Fruit fly (Drosophila melanogaster) whole organism, adult: ENCODE results near the gene beta-PheRS.
A peak's percentile ranks its signal among the peaks of the same experiment; 100 is the strongest.

Source experiments
- CG11617 ChIP-seq: fragments of 200-800 bp; sonication (Bioruptor generic); optimal IDR thresholded peaks from 2 replicates; lab custom pipeline; 2017; ENCODE audit warnings: mild to moderate bottlenecking, missing biosample characterization, missing genetic modification reagents, missing genetic modification characterization
- CG12768 ChIP-seq: fragments of 200-800 bp; sonication (Bioruptor generic); optimal IDR thresholded peaks from 2 replicates; lab custom pipeline; 2017; ENCODE audit warnings: missing biosample characterization, missing genetic modification characterization, mild to moderate bottlenecking, moderate library complexity, missing genetic modification reagents
- CG14711 ChIP-seq: fragments of 200-800 bp; sonication (Bioruptor generic); optimal IDR thresholded peaks from 2 replicates; lab custom pipeline; 2018; ENCODE audit warnings: missing biosample characterization, mild to moderate bottlenecking, missing genetic modification characterization, moderate library complexity
- CG1620 ChIP-seq: fragments of 200-800 bp; sonication (Bioruptor generic); optimal IDR thresholded peaks from 2 replicates; lab custom pipeline; 2016; ENCODE audit warnings: missing biosample characterization, missing genetic modification characterization
- CG33017 ChIP-seq: fragments of 200-800 bp; sonication (Bioruptor generic); optimal IDR thresholded peaks from 2 replicates; lab custom pipeline; 2018; ENCODE audit warnings: missing biosample characterization, mild to moderate bottlenecking, missing genetic modification characterization, moderate library complexity
- CG5204 ChIP-seq: fragments of 200-800 bp; sonication (Bioruptor generic); optimal IDR thresholded peaks from 2 replicates; lab custom pipeline; 2016; ENCODE audit warnings: missing biosample characterization, missing genetic modification characterization
- CG7045 ChIP-seq: fragments of 200-800 bp; sonication (Bioruptor generic); optimal IDR thresholded peaks from 2 replicates; lab custom pipeline; 2017; ENCODE audit warnings: missing biosample characterization, mild to moderate bottlenecking, missing genetic modification characterization
- CG7101 ChIP-seq: fragments of 200-800 bp; sonication (Bioruptor generic); optimal IDR thresholded peaks from 2 replicates; lab custom pipeline; 2018; ENCODE audit warnings: missing biosample characterization, mild to moderate bottlenecking, missing genetic modification characterization, moderate library complexity
- Clk ChIP-seq: fragments of 200-800 bp; sonication (Bioruptor generic); optimal IDR thresholded peaks from 2 replicates; lab custom pipeline; 2017; ENCODE audit warnings: missing biosample characterization, missing genetic modification characterization
- Crg-1 ChIP-seq: fragments of 200-800 bp; sonication (Bioruptor generic); optimal IDR thresholded peaks from 2 replicates; lab custom pipeline; 2016; ENCODE audit warnings: missing biosample characterization, missing genetic modification characterization
- Hr96 ChIP-seq: fragments of 200-800 bp; sonication (Bioruptor generic); optimal IDR thresholded peaks from 2 replicates; lab custom pipeline; 2016; ENCODE audit warnings: missing biosample characterization, missing genetic modification characterization
- Mnt ChIP-seq: fragments of 200-800 bp; sonication (Bioruptor generic); optimal IDR thresholded peaks from 2 replicates; lab custom pipeline; 2016; ENCODE audit warnings: missing biosample characterization, mild to moderate bottlenecking, missing genetic modification characterization
- bab1 ChIP-seq: fragments of 200-800 bp; sonication (Bioruptor generic); optimal IDR thresholded peaks from 3 replicates; lab custom pipeline; 2019; ENCODE audit warnings: missing biosample characterization, mild to moderate bottlenecking, missing genetic modification characterization, moderate library complexity
- cic ChIP-seq: fragments of 200-800 bp; sonication (Bioruptor generic); optimal IDR thresholded peaks from 2 replicates; lab custom pipeline; 2017; ENCODE audit warnings: missing biosample characterization, mild to moderate bottlenecking, missing genetic modification characterization, moderate library complexity
- cnc ChIP-seq, 2 experiments: fragments of >200 bp; optimal IDR thresholded peaks; 2 replicates each; lab custom pipeline; 2017
- kay ChIP-seq: fragments of 200-800 bp; sonication (Bioruptor generic); peaks from one replicate; lab custom pipeline; 2016; ENCODE audit warnings: missing biosample characterization, missing genetic modification characterization, borderline replicate concordance
- ovo ChIP-seq: fragments of 200-800 bp; sonication (Bioruptor generic); optimal IDR thresholded peaks from 2 replicates; lab custom pipeline; 2016; ENCODE audit warnings: missing biosample characterization, missing genetic modification characterization
- pad ChIP-seq: fragments of 200-800 bp; sonication (Bioruptor generic); optimal IDR thresholded peaks from 3 replicates; lab custom pipeline; 2017; ENCODE audit warnings: missing biosample characterization, missing genetic modification characterization, mild to moderate bottlenecking, moderate library complexity, missing genetic modification reagents
- tj ChIP-seq: fragments of 200-800 bp; sonication (Bioruptor generic); optimal IDR thresholded peaks from 3 replicates; lab custom pipeline; 2017; ENCODE audit warnings: missing biosample characterization, mild to moderate bottlenecking, missing genetic modification characterization, moderate library complexity
- toe ChIP-seq: fragments of 200-800 bp; sonication (Bioruptor generic); optimal IDR thresholded peaks from 2 replicates; lab custom pipeline; 2016; ENCODE audit warnings: missing biosample characterization, missing genetic modification characterization

Gene beta-PheRS

dm6 chr3R:24252494-24252893 is at the start of gene beta-PheRS:
Gene beta-PheRS, minus strand, starts transcription at chr3R:24252679.
- TF ChIP-seq Mnt (GFP tag; lab: Kevin White, UChicago): peak; percentile 82
- TF ChIP-seq CG12768 (GFP tag; lab: Kevin White, UChicago): peak; percentile 27
- no peak for TF ChIP-seq toe (GFP tag; lab: Kevin White, UChicago)
- TF ChIP-seq kay (GFP tag; lab: Kevin White, UChicago): no peak
- peak; percentile 50 for TF ChIP-seq Crg-1 (GFP tag; lab: Kevin White, UChicago)
- peak; percentile 57 for TF ChIP-seq pad (GFP tag; lab: Kevin White, UChicago)
- peak; percentile 76 for TF ChIP-seq CG14711 (tag; lab: Kevin White, UChicago)
- peak; percentile 40 for TF ChIP-seq CG11617 (GFP tag; lab: Kevin White, UChicago)
- TF ChIP-seq CG33017 (tag; lab: Kevin White, UChicago): no peak
- peak; percentile 36 for TF ChIP-seq Clk
- peak; percentile 73 for TF ChIP-seq bab1
- TF ChIP-seq Hr96 (GFP tag; lab: Kevin White, UChicago): no peak
- peak; percentile 76 for TF ChIP-seq CG1620 (GFP tag; lab: Kevin White, UChicago)
- peak; percentile 40 for TF ChIP-seq cic (GFP tag; lab: Kevin White, UChicago)
- TF ChIP-seq tj (GFP tag; lab: Kevin White, UChicago): peak; percentile 35
- peak; percentile 61 for TF ChIP-seq CG7101 (tag; lab: Kevin White, UChicago)
- no peak for TF ChIP-seq cnc (optimal IDR thresholded peaks at IDR 0.05; lab: Kevin White, UChicago)
- no peak for TF ChIP-seq CG7045
- no peak for TF ChIP-seq CG5204 (GFP tag; lab: Kevin White, UChicago)
- peak; percentile 33 for TF ChIP-seq ovo

- TF ChIP-seq CG11617 (GFP tag; lab: Kevin White, UChicago) (no peak), bab1 (peak; percentile 36), tj (GFP tag; lab: Kevin White, UChicago) (peak; percentile 17)
Observed at dm6 chr3R:24301520-24301919, 49.0 kb upstream of the beta-PheRS start.

- TF ChIP-seq CG1620 (GFP tag; lab: Kevin White, UChicago) (no peak), kay (GFP tag; lab: Kevin White, UChicago) (no peak), CG7101 (tag; lab: Kevin White, UChicago) (no peak), pad (GFP tag; lab: Kevin White, UChicago) (no peak), toe (GFP tag; lab: Kevin White, UChicago) (no peak), CG33017 (tag; lab: Kevin White, UChicago) (no peak), CG5204 (GFP tag; lab: Kevin White, UChicago) (no peak), Clk (no peak), CG12768 (GFP tag; lab: Kevin White, UChicago) (no peak), CG14711 (tag; lab: Kevin White, UChicago) (no peak), Mnt (GFP tag; lab: Kevin White, UChicago) (no peak), cnc (optimal IDR thresholded peaks at IDR 0.05; lab: Kevin White, UChicago) (no peak), CG7045 (no peak)
Observed at dm6 chr3R:24299148-24299547, 46.7 kb upstream of the beta-PheRS start.

DNA sequence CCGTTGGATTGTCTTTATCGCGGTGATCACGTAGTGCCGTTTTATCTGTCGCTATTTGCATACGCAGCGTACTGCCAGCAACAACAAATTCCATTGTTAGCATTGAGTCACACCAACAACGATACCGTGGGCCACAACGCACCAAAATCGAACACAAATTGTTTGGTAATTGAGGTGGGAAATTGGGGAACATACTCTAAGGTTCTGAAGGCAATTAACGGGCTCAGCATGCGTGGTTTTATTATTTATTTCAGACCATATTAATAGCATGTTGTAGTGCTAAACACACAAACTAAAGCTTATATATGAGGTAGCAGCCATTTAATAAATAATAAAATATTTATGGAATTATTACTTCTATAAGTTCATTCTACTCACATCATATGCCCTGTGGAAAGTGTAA is 46.1 kb upstream of the beta-PheRS start:
- TF ChIP-seq bab1 (no peak), kay (GFP tag; lab: Kevin White, UChicago) (peak; percentile 81), CG11617 (GFP tag; lab: Kevin White, UChicago) (peak; percentile 21), toe (GFP tag; lab: Kevin White, UChicago) (no peak), CG14711 (tag; lab: Kevin White, UChicago) (no peak), Crg-1 (GFP tag; lab: Kevin White, UChicago) (no peak), cic (GFP tag; lab: Kevin White, UChicago) (peak; percentile 39), CG5204 (GFP tag; lab: Kevin White, UChicago) (peak; percentile 2), pad (GFP tag; lab: Kevin White, UChicago) (no peak), Clk (no peak), Mnt (GFP tag; lab: Kevin White, UChicago) (peak; percentile 11), tj (GFP tag; lab: Kevin White, UChicago) (peak; percentile 42), CG12768 (GFP tag; lab: Kevin White, UChicago) (peak; percentile 45), cnc (optimal IDR thresholded peaks at IDR 0.05; lab: Kevin White, UChicago) (no peak), CG7101 (tag; lab: Kevin White, UChicago) (peak; percentile 21), CG1620 (GFP tag; lab: Kevin White, UChicago) (peak; percentile 23), ovo (no peak), Hr96 (GFP tag; lab: Kevin White, UChicago) (no peak), CG7045 (peak; percentile 40), CG33017 (tag; lab: Kevin White, UChicago) (no peak)

- TF ChIP-seq ovo: no peak
- TF ChIP-seq CG11617 (GFP tag; lab: Kevin White, UChicago): no peak
- no peak for TF ChIP-seq CG1620 (GFP tag; lab: Kevin White, UChicago)
- no peak for TF ChIP-seq CG33017 (tag; lab: Kevin White, UChicago)
- no peak for TF ChIP-seq bab1
Observed at dm6 chr3R:24297444-24298146, 45.1 kb upstream of the beta-PheRS start.

DNA sequence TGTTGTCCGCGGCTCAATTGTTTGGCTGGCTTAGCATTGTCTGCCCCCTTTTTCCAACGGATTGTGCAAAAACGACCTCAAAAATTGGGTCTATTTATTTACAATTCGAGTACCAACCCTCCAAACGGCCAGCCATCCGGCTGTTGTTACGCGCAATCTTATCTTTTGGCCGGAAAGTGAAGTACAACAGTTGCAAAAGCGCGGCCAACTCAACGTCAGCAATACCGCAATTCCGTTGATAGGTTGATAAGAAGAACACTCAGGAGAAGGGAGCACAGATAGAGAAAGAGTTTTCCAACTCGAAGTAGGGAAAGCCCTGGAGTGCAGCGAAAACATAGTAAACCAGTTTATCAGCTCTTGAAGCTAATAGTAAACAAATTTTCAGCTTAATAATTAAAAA is 44.4 kb upstream of the beta-PheRS start:
- no peak for TF ChIP-seq CG14711 (tag; lab: Kevin White, UChicago)
- no peak for TF ChIP-seq CG7045
- TF ChIP-seq toe (GFP tag; lab: Kevin White, UChicago): no peak
- TF ChIP-seq pad (GFP tag; lab: Kevin White, UChicago): no peak
- peak; percentile 64 for TF ChIP-seq cic (GFP tag; lab: Kevin White, UChicago)
- TF ChIP-seq kay (GFP tag; lab: Kevin White, UChicago): peak; percentile 89
- no peak for TF ChIP-seq CG33017 (tag; lab: Kevin White, UChicago)
- no peak for TF ChIP-seq CG7101 (tag; lab: Kevin White, UChicago)
